Worm (Caenorhabditis elegans): ENCODE data around the gene chil-6.

The chil-6 gene

ce11 chrII:9835958-9836357 lies 21.7 kb downstream of the chil-6 start:
- no peak for TF ChIP-seq ref-1 (GFP tag; conservative IDR thresholded peaks at IDR 0.05)
- no peak for TF ChIP-seq cog-1 (tag; optimal IDR thresholded peaks at IDR 0.05)
- no peak for TF ChIP-seq ztf-23 (GFP tag; IDR thresholded peaks at IDR 0.05)
- TF ChIP-seq T22C8.4 (GFP tag; IDR thresholded peaks at IDR 0.05) = no peak
- TF ChIP-seq flt-1 (GFP tag; IDR thresholded peaks at IDR 0.05) = no peak
- TF ChIP-seq tab-1 (GFP tag; IDR thresholded peaks at IDR 0.05) = no peak

ce11 chrII:9834921-9835320 lies 22.8 kb downstream of the chil-6 start, which contains the start of gene arrd-5:
Gene arrd-5, plus strand, starts transcription at chrII:9835221.
- TF ChIP-seq flt-1 (GFP tag; IDR thresholded peaks at IDR 0.05) (no peak), med-1 (GFP tag; optimal IDR thresholded peaks at IDR 0.05; ENCODE audit: insufficient read depth) (no peak), tab-1 (GFP tag; IDR thresholded peaks at IDR 0.05) (no peak)

DNA sequence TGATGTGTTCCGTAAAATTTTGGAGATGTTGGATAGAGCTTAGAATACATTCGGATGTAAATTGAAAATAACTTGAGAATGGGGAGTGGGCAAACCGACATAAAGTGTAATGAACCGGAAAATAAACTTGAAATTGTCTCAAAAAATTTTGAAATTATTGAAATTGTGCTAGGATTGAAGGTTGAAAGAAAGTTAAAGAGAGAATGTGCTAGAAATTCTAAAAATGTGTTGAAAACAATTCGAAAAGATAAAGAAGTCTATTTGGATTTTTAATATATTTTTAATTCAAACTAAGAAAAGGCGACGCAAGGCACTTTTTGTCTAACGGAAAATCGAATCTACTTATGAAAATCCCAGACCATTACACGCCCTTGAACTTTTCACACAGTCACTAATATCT lies 23.8 kb downstream of the chil-6 start, which contains the start of gene ZK938.3:
Gene ZK938.3, minus strand, starts transcription at position 101 of the 400 bp plus-strand sequence.
- TF ChIP-seq med-1 (GFP tag; optimal IDR thresholded peaks at IDR 0.05; ENCODE audit: insufficient read depth) (no peak), tab-1 (GFP tag; IDR thresholded peaks at IDR 0.05) (no peak), ref-1 (GFP tag; conservative IDR thresholded peaks at IDR 0.05) (no peak), klf-2 (GFP tag; conservative IDR thresholded peaks at IDR 0.05) (no peak), ztf-23 (GFP tag; IDR thresholded peaks at IDR 0.05) (no peak), ztf-29 (GFP tag; IDR thresholded peaks at IDR 0.05) (no peak), cog-1 (tag; optimal IDR thresholded peaks at IDR 0.05) (no peak), T22C8.4 (GFP tag; IDR thresholded peaks at IDR 0.05) (no peak), flt-1 (GFP tag; IDR thresholded peaks at IDR 0.05) (no peak)

DNA sequence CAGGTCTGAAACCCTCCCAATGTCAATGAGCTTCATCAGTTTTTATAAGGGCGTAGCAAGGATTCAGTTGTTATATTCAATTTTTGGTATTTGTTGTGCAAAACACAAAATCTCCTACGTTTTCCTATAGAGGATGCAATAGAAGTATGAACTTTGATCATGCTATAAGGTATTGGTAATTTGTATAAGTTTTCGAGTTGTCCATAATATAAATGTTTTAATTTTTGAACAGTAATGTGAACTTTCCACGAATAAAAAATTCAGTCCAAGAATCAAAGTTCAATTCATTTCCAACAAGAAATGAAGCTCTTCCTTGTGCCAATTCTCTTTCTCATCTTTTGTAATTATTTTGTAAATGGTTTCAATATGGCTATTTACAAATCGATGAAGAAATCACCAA lies 26.7 kb downstream of the chil-6 start, which contains the start of gene ZK938.12:
Gene ZK938.12, plus strand, starts transcription at position 301 of the 400 bp plus-strand sequence.
- TF ChIP-seq ztf-29 (GFP tag; IDR thresholded peaks at IDR 0.05) (no peak), klf-2 (GFP tag; conservative IDR thresholded peaks at IDR 0.05) (no peak), ref-1 (GFP tag; conservative IDR thresholded peaks at IDR 0.05) (no peak), flt-1 (GFP tag; IDR thresholded peaks at IDR 0.05) (no peak), tab-1 (GFP tag; IDR thresholded peaks at IDR 0.05) (no peak), ztf-23 (GFP tag; IDR thresholded peaks at IDR 0.05) (no peak), T22C8.4 (GFP tag; IDR thresholded peaks at IDR 0.05) (no peak), cog-1 (tag; optimal IDR thresholded peaks at IDR 0.05) (no peak), med-1 (GFP tag; optimal IDR thresholded peaks at IDR 0.05; ENCODE audit: insufficient read depth) (no peak)

ce11 chrII:9829108-9829507 lies 28.6 kb downstream of the chil-6 start, which contains the start of gene ZK938.1:
Gene ZK938.1, plus strand, starts transcription at chrII:9829408.
- TF ChIP-seq ztf-23 (GFP tag; IDR thresholded peaks at IDR 0.05) = no peak
- TF ChIP-seq ztf-29 (GFP tag; IDR thresholded peaks at IDR 0.05) = no peak
- no peak for TF ChIP-seq med-1 (GFP tag; optimal IDR thresholded peaks at IDR 0.05; ENCODE audit: insufficient read depth)
- no peak for TF ChIP-seq klf-2 (GFP tag; conservative IDR thresholded peaks at IDR 0.05)
- no peak for TF ChIP-seq T22C8.4 (GFP tag; IDR thresholded peaks at IDR 0.05)
- no peak for TF ChIP-seq ref-1 (GFP tag; conservative IDR thresholded peaks at IDR 0.05)
- TF ChIP-seq flt-1 (GFP tag; IDR thresholded peaks at IDR 0.05) = no peak

- TF ChIP-seq ref-1 (GFP tag; conservative IDR thresholded peaks at IDR 0.05) (no peak), med-1 (GFP tag; optimal IDR thresholded peaks at IDR 0.05; ENCODE audit: insufficient read depth) (no peak), klf-2 (GFP tag; conservative IDR thresholded peaks at IDR 0.05) (no peak), tab-1 (GFP tag; IDR thresholded peaks at IDR 0.05) (no peak), flt-1 (GFP tag; IDR thresholded peaks at IDR 0.05) (no peak), cog-1 (tag; optimal IDR thresholded peaks at IDR 0.05) (no peak), ztf-29 (GFP tag; IDR thresholded peaks at IDR 0.05) (no peak), T22C8.4 (GFP tag; IDR thresholded peaks at IDR 0.05) (no peak), ztf-23 (GFP tag; IDR thresholded peaks at IDR 0.05) (no peak)
These were observed 29.2 kb downstream of the chil-6 start for ce11 chrII:9828502-9828901.

DNA sequence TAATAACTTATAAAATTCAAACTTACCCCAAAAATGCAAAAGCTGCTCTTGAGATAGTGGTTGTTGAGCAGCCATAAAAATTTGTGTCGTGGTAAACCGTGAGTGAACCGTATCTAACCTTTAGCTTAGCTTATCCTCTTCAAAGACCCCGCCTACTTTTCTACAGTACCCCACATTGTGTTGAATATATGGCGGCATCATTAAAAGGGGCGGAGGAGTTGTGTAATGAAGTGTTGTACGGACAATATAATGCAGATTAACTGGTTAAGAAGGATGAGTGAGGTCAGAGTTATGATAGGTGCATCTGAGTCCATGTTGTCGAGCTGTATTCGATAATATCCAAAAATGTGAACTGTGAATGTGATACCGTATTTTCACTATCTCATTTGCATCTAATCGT lies 29.8 kb downstream of the chil-6 start, which contains the start of gene eyg-1:
Gene eyg-1, minus strand, starts transcription at position 101 of the 400 bp plus-strand sequence.
- TF ChIP-seq klf-2 (GFP tag; conservative IDR thresholded peaks at IDR 0.05) (no peak), med-1 (GFP tag; optimal IDR thresholded peaks at IDR 0.05; ENCODE audit: insufficient read depth) (no peak), ztf-23 (GFP tag; IDR thresholded peaks at IDR 0.05) (no peak), ref-1 (GFP tag; conservative IDR thresholded peaks at IDR 0.05) (no peak), tab-1 (GFP tag; IDR thresholded peaks at IDR 0.05) (no peak), cog-1 (tag; optimal IDR thresholded peaks at IDR 0.05) (no peak), flt-1 (GFP tag; IDR thresholded peaks at IDR 0.05) (no peak), T22C8.4 (GFP tag; IDR thresholded peaks at IDR 0.05) (no peak), ztf-29 (GFP tag; IDR thresholded peaks at IDR 0.05) (no peak)

ce11 chrII:9826946-9827345 lies 30.7 kb downstream of the chil-6 start:
- no peak for TF ChIP-seq flt-1 (GFP tag; IDR thresholded peaks at IDR 0.05)
- no peak for TF ChIP-seq T22C8.4 (GFP tag; IDR thresholded peaks at IDR 0.05)
- TF ChIP-seq klf-2 (GFP tag; conservative IDR thresholded peaks at IDR 0.05) = no peak
- no peak for TF ChIP-seq ref-1 (GFP tag; conservative IDR thresholded peaks at IDR 0.05)
- no peak for TF ChIP-seq med-1 (GFP tag; optimal IDR thresholded peaks at IDR 0.05; ENCODE audit: insufficient read depth)
- TF ChIP-seq cog-1 (tag; optimal IDR thresholded peaks at IDR 0.05) = no peak
- TF ChIP-seq ztf-23 (GFP tag; IDR thresholded peaks at IDR 0.05) = no peak
- no peak for TF ChIP-seq ztf-29 (GFP tag; IDR thresholded peaks at IDR 0.05)

DNA sequence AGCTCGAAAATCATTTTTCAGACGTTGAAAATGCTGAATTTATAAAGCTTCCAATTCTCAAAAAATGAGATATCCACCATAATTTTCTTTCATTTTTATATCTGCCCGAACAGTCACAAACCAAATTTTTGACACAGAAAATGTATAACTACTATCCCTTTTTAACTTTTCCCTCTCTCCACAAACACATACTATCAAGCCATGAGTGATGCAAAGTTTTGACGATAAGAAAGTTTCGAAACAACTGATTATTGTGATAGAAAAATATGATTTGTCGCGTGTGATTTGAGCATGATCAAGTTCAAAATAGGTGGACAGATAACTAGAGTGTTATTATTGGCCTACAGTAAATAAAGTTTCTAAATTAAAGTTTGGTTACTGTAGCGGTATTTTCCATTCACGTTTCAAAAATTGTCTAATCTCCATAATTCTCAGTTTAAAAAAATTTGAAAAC lies 50.1 kb downstream of the chil-6 start, which contains the start of gene cyp-13A8:
Gene cyp-13A8, minus strand, starts transcription at position 51 of the 454 bp plus-strand sequence.
- no peak for TF ChIP-seq med-1 (GFP tag; optimal IDR thresholded peaks at IDR 0.05; ENCODE audit: insufficient read depth)
- no peak for TF ChIP-seq flt-1 (GFP tag; IDR thresholded peaks at IDR 0.05)
- TF ChIP-seq cog-1 (tag; optimal IDR thresholded peaks at IDR 0.05) = no peak
- no peak for TF ChIP-seq ztf-29 (GFP tag; IDR thresholded peaks at IDR 0.05)
- TF ChIP-seq ref-1 (GFP tag; conservative IDR thresholded peaks at IDR 0.05) = no peak
- no peak for TF ChIP-seq tab-1 (GFP tag; IDR thresholded peaks at IDR 0.05)
- TF ChIP-seq T22C8.4 (GFP tag; IDR thresholded peaks at IDR 0.05) = no peak
- no peak for TF ChIP-seq klf-2 (GFP tag; conservative IDR thresholded peaks at IDR 0.05)
- TF ChIP-seq ztf-23 (GFP tag; IDR thresholded peaks at IDR 0.05) = no peak

Measured in whole organism, midembryonic.